Worm (Caenorhabditis elegans): ENCODE results near the gene snx-13.

DNA sequence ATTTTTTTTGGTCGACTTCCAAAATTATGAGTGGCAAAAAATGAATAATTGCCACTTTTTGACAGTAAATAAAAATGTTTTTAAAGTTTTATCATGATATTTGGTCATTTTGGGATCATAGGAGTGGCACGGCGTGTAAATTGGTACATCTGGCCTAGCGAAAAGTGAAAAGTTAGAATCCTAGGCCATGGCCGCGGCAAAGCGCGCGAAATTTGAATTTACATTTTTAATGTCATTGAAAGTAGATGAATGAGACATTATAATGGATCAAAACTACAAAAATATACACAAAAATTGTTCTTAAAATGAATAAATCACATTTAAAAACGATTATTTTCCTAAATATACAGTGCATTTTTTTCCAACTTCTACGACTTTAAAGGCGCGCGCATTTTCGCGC lies 39.3 kb upstream of the snx-13 start:
- TF ChIP-seq mep-1 (tag; optimal IDR thresholded peaks at IDR 0.05) (no peak), fos-1 (tag; optimal IDR thresholded peaks at IDR 0.05) (no peak), aly-2 (tag; optimal IDR thresholded peaks at IDR 0.05) (no peak), lsy-2 (tag; optimal IDR thresholded peaks at IDR 0.05) (no peak), fkh-10 (GFP tag; optimal IDR thresholded peaks at IDR 0.05) (no peak), nhr-77 (tag; optimal IDR thresholded peaks at IDR 0.05) (no peak), tag-97 (GFP tag; IDR thresholded peaks at IDR 0.05) (no peak), nhr-28 (tag; optimal IDR thresholded peaks at IDR 0.05) (no peak), nhr-6 (tag; optimal IDR thresholded peaks at IDR 0.05) (no peak), lin-15B (tag; optimal IDR thresholded peaks at IDR 0.05) (no peak), ces-1 (GFP tag; optimal IDR thresholded peaks at IDR 0.05) (no peak), nhr-76 (tag; optimal IDR thresholded peaks at IDR 0.05) (no peak), ama-1 (optimal IDR thresholded peaks at IDR 0.05) (no peak), unc-62 (GFP tag; optimal IDR thresholded peaks at IDR 0.05 in 1 of 2) (no peak), unc-62 (tag; optimal IDR thresholded peaks at IDR 0.05) (no peak)

Data from whole organism, L4 larva.